Fruit fly (Drosophila melanogaster): ENCODE measurements around the gene ChLD3.

ChLD3 gene

DNA sequence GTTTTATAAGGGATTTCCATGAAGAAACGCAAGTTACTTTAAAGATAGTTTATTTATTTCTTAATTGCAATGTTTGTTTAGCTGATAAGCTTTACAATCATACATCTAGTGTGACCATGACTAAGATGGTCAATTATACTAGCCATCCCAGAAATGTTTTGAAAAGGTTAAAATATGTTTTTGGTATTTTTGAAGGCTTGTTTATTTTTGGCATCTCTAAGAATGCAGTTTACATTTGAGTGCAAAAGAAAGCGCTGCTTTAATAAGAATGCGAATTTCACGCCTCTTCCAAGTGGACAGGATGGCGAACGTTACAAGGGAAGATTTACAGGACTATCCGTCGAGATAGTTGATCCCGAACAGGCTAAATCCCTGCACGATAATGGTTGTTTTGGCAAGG, 9.1 kb upstream of the ChLD3 start, which contains the start of gene Tsen2:
TSS of gene Tsen2 (plus strand) at position 222 of the 400 bp plus-strand sequence.
- TF ChIP-seq brk (GFP tag; optimal IDR thresholded peaks at IDR 0.05) = no peak
- TF ChIP-seq sage (GFP tag; optimal IDR thresholded peaks at IDR 0.05) = no peak
- TF ChIP-seq br (GFP tag; optimal IDR thresholded peaks at IDR 0.05) = no peak
- no peak for TF ChIP-seq Rel (GFP tag; optimal IDR thresholded peaks at IDR 0.05)
- TF ChIP-seq Rel (tag; optimal IDR thresholded peaks at IDR 0.05) = no peak
- no peak for TF ChIP-seq fru (GFP tag; optimal IDR thresholded peaks at IDR 0.05)
- TF ChIP-seq dl (GFP tag; optimal IDR thresholded peaks at IDR 0.05; ENCODE audit: insufficient read depth in 1 of 2, partially characterized antibody in 2 of 2) = no peak
- TF ChIP-seq Hnf4 (GFP tag; optimal IDR thresholded peaks at IDR 0.05) = no peak
- no peak for TF ChIP-seq ey (GFP tag; optimal IDR thresholded peaks at IDR 0.05)
- TF ChIP-seq OdsH (GFP tag; optimal IDR thresholded peaks at IDR 0.05) = no peak
- TF ChIP-seq foxo (GFP tag; optimal IDR thresholded peaks at IDR 0.05) = no peak
- no peak for TF ChIP-seq Sp1 (GFP tag; optimal IDR thresholded peaks at IDR 0.05)
- TF ChIP-seq Dif (GFP tag; optimal IDR thresholded peaks at IDR 0.05; ENCODE audit: partially characterized antibody) = no peak
- TF ChIP-seq rgr (GFP tag; optimal IDR thresholded peaks at IDR 0.05) = no peak
- no peak for TF ChIP-seq Hr83 (GFP tag; optimal IDR thresholded peaks at IDR 0.05; ENCODE audit: poor library complexity, severe bottlenecking)
- no peak for TF ChIP-seq HLH106 (tag; optimal IDR thresholded peaks at IDR 0.05)
- TF ChIP-seq psq (GFP tag; optimal IDR thresholded peaks at IDR 0.05) = no peak
- TF ChIP-seq Abd-B (GFP tag; optimal IDR thresholded peaks at IDR 0.05) = no peak
- TF ChIP-seq GATAd (GFP tag; optimal IDR thresholded peaks at IDR 0.05) = no peak
- TF ChIP-seq sv (GFP tag; optimal IDR thresholded peaks at IDR 0.05) = no peak
- no peak for TF ChIP-seq N (GFP tag; optimal IDR thresholded peaks at IDR 0.05)

DNA sequence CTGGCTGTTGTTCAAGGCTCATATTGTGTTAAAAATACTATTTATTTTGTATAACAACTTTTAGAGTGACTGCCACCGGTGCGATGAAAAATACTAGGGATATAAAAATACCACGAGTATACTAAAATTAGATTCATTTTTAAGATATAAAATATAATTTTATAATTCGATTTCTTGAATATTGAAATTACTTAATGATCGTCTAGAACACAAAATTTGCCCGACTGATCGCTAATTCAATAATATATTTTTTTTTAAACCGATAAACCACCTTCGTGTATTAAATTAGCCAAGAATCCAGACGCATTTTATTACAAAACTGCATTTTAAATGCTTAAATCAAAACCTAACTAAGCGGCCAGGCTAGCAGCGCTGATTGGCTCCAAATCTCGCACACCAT, 7.7 kb upstream of the ChLD3 start, which contains the start of gene CG17996:
TSS of gene CG17996 (minus strand) at position 101 of the 400 bp plus-strand sequence.
- TF ChIP-seq br (GFP tag; optimal IDR thresholded peaks at IDR 0.05) (no peak), HLH106 (tag; optimal IDR thresholded peaks at IDR 0.05) (no peak), jim (GFP tag; optimal IDR thresholded peaks at IDR 0.05) (no peak), N (GFP tag; optimal IDR thresholded peaks at IDR 0.05) (no peak), Jra (GFP tag; optimal IDR thresholded peaks at IDR 0.05) (no peak), woc (GFP tag; optimal IDR thresholded peaks at IDR 0.05) (no peak), foxo (GFP tag; optimal IDR thresholded peaks at IDR 0.05) (no peak), Vsx2 (GFP tag; optimal IDR thresholded peaks at IDR 0.05; ENCODE audit: partially characterized antibody) (no peak), Dfd (GFP tag; optimal IDR thresholded peaks at IDR 0.05) (no peak), ey (GFP tag; optimal IDR thresholded peaks at IDR 0.05) (no peak), Hnf4 (GFP tag; optimal IDR thresholded peaks at IDR 0.05) (no peak), Mio (GFP tag; optimal IDR thresholded peaks at IDR 0.05) (no peak), CrebA (GFP tag; optimal IDR thresholded peaks at IDR 0.05; ENCODE audit: borderline replicate concordance) (no peak), fru (GFP tag; optimal IDR thresholded peaks at IDR 0.05) (no peak), lola (GFP tag; optimal IDR thresholded peaks at IDR 0.05) (no peak), Abd-B (GFP tag; optimal IDR thresholded peaks at IDR 0.05) (no peak), Rel (GFP tag; optimal IDR thresholded peaks at IDR 0.05) (no peak), Rel (tag; optimal IDR thresholded peaks at IDR 0.05) (no peak), Dif (GFP tag; optimal IDR thresholded peaks at IDR 0.05; ENCODE audit: partially characterized antibody) (no peak)

DNA sequence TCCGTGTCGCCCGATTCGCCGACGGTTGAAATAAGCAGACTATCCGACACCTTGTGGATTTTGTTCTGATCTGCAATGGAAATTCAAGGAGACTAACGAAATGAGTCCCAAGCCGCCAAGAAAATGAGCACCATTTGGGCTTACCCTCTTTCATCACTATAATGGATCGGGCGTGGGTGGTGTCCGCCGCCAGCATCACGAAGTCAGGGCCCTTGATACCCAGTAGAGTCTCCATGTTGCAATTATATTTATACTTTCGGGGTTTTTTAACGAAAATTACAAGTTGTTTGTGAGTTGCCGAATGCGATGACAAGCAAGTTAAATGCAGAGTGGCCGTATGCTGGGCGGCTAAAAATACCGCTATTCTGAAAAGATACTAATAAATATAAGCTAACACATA, 6.9 kb upstream of the ChLD3 start, which contains the start of gene Prosbeta4:
TSS of gene Prosbeta4 (minus strand) at position 335 of the 400 bp plus-strand sequence.
- TF ChIP-seq Hr83 (GFP tag; optimal IDR thresholded peaks at IDR 0.05; ENCODE audit: poor library complexity, severe bottlenecking) = no peak
- no peak for TF ChIP-seq Sp1 (GFP tag; optimal IDR thresholded peaks at IDR 0.05)
- TF ChIP-seq lola (GFP tag; optimal IDR thresholded peaks at IDR 0.05) = no peak
- TF ChIP-seq woc (GFP tag; optimal IDR thresholded peaks at IDR 0.05) = no peak
- no peak for TF ChIP-seq ey (GFP tag; optimal IDR thresholded peaks at IDR 0.05)
- no peak for TF ChIP-seq Jra (GFP tag; optimal IDR thresholded peaks at IDR 0.05)
- no peak for TF ChIP-seq br (GFP tag; optimal IDR thresholded peaks at IDR 0.05)
- TF ChIP-seq GATAd (GFP tag; optimal IDR thresholded peaks at IDR 0.05) = no peak

DNA sequence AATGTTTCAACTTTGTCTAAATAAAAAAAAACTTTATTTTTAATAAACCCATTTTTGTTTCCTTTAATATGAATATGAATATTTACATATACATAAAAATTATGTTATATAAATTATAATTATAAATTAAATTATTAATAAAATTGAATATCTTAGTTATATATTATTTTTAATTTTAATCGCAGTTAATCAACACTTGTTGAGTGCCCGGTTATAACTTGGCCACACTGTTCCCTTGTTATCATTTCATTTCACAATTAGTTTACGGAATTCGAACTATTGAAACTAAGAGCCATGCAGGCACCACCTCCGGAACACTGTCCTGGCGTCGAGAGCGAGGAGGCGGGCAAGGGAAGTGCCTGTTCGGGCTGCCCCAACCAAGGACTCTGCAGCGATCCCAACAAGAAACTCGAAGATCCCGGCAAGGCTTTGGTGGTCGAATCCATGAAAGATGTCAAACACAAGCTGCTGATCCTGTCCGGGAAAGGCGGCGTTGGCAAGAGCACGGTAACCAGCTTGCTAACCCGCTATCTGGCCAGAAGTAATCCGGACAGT, 6.2 kb upstream of the ChLD3 start, which contains the start of gene Nubp1:
TSS of gene Nubp1 (plus strand) at position 213 of the 555 bp plus-strand sequence.
- TF ChIP-seq jim (GFP tag; optimal IDR thresholded peaks at IDR 0.05) = no peak
- TF ChIP-seq CG9705 (GFP tag; optimal IDR thresholded peaks at IDR 0.05) = no peak
- no peak for TF ChIP-seq rgr (GFP tag; optimal IDR thresholded peaks at IDR 0.05)
- no peak for TF ChIP-seq lola (GFP tag; optimal IDR thresholded peaks at IDR 0.05)
- TF ChIP-seq HLH106 (tag; optimal IDR thresholded peaks at IDR 0.05) = no peak
- TF ChIP-seq woc (GFP tag; optimal IDR thresholded peaks at IDR 0.05) = no peak
- no peak for TF ChIP-seq Dfd (GFP tag; optimal IDR thresholded peaks at IDR 0.05)
- TF ChIP-seq Hnf4 (GFP tag; optimal IDR thresholded peaks at IDR 0.05) = no peak
- TF ChIP-seq br (GFP tag; optimal IDR thresholded peaks at IDR 0.05) = no peak
- TF ChIP-seq tai (GFP tag; optimal IDR thresholded peaks at IDR 0.05) = no peak

Measured in whole organism, wandering third instar larva.